Worm (Caenorhabditis elegans) whole organism, L4/young adult: ENCODE data around the gene osm-1.

Experiments used
- W03F9.2 ChIP-seq: fragments of 150-350 bp; optimal IDR thresholded peaks from 2 replicates; lab custom pipeline; 2014; ENCODE audit warnings: missing biosample characterization, missing genetic modification characterization
- dao-5 ChIP-seq: sonication (generic microtip); optimal IDR thresholded peaks from 2 replicates; lab custom pipeline; 2016; ENCODE audit warnings: missing genotype, missing genetic modification characterization, moderate library complexity, missing compliant biosample characterization
- him-1 ChIP-seq: sonication (generic microtip); optimal IDR thresholded peaks from 2 replicates; lab custom pipeline; 2016; ENCODE audit warnings: missing genotype, missing genetic modification reagents, missing genetic modification characterization, missing compliant biosample characterization

DNA sequence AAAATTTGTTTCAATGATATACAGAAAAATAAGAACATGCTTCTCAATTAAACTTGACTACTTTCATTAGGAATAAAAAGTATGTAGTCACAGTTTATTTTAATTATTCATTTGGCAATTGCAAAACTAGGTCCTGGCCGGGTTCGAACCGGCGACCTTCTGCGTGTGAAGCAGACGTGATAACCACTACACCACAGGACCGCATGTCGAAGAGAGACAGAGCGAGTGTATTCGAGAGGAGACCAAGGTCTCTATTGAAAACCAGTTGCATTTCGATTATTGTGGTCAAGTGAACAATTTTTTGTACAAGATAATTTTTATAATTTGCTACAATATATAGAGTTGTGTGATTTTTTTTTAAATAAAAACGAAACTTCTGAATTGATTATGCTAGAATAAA is 50.3 kb downstream of the osm-1 start:
- TF ChIP-seq him-1 (tag; lab: Kevin White, UChicago) (peak; percentile 62), dao-5 (peak; percentile 18), W03F9.2 (tag; lab: Kevin White, UChicago) (peak; percentile 19)
